Fruit fly (Drosophila melanogaster) S2 (cell line): Measurements from ENCODE around the gene CG2182.

Experiments
- CG8478 ChIP-seq: fragments of >200 bp; optimal IDR thresholded peaks from 2 replicates; lab custom pipeline; 2018
- CTCF ChIP-seq, 2 experiments: fragments of >200 bp; optimal IDR thresholded peaks; 2 replicates each; lab custom pipeline; 2018

DNA sequence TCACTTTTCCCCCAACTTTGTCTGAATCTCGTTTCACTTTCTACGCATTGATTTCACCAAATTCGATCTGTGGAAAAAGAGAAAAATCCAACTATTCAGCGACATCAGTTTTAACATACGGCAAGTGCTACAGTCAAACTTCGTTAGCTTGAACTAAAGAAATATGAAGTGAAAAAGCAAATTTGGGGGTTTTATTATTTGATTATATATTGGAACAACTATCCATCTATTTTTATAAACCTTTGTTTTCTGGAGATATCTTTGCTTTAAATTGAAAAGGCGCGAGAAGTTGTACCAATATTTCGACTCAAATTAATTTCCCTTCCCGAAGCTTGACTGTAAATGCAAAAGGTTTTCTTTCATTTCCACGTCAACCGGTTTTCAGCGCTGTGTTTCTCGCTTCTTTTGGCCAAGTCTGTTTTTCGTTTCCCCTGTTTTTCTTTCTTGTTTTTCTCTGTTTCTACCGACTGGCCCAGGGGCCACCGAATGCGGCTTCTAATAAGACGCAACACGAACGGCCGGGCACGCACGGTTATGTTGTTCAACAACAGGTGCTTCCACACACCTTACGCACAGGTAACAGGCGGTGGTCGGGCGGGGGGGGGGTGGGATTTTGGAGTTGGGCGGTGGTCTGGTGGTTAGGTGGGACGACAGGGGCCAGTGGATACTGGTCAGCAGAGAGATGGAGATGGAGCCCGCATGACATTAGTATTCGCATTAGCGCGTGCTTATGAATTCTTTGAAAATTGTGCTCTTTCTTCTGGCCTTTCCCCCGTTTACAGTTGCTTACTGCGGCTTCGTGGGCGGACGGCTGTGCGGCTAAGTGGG is 23.4 kb upstream of the CG2182 start:
- TF ChIP-seq CG8478 (lab: Kevin White, UChicago): no peak
- no peak for TF ChIP-seq CTCF (optimal IDR thresholded peaks at IDR 0.05; lab: Kevin White, UChicago)
